Worm (Caenorhabditis elegans) whole organism, L1 larva: Measurements from ENCODE around the gene cec-1.

ENCODE experiments used
- F16B12.6 ChIP-seq: fragments of 150-350 bp; optimal IDR thresholded peaks from 2 replicates; lab custom pipeline; 2014; ENCODE audit warnings: missing biosample characterization, missing genetic modification characterization
- aha-1 ChIP-seq: fragments of 150-350 bp; optimal IDR thresholded peaks from 2 replicates; lab custom pipeline; 2014; ENCODE audit warnings: missing biosample characterization, missing genetic modification characterization
- alr-1 ChIP-seq: fragments of 200-800 bp; sonication (Bioruptor generic); optimal IDR thresholded peaks from 2 replicates; lab custom pipeline; 2018; ENCODE audit warnings: borderline replicate concordance, mild to moderate bottlenecking, missing genetic modification characterization, missing compliant biosample characterization
- aly-2 ChIP-seq: fragments of 150-350 bp; optimal IDR thresholded peaks from 2 replicates; lab custom pipeline; 2014; ENCODE audit warnings: missing biosample characterization, missing genetic modification characterization
- ama-1 ChIP-seq: fragments of 150-350 bp; optimal IDR thresholded peaks from 2 replicates; lab custom pipeline; 2014
- ceh-63 ChIP-seq: fragments of 200-800 bp; sonication (Bioruptor generic); optimal IDR thresholded peaks from 2 replicates; lab custom pipeline; 2018; ENCODE audit warnings: mild to moderate bottlenecking, missing genetic modification characterization, missing compliant biosample characterization
- ceh-8 ChIP-seq: fragments of 200-800 bp; sonication (Bioruptor generic); optimal IDR thresholded peaks from 2 replicates; lab custom pipeline; 2018; ENCODE audit warnings: mild to moderate bottlenecking, missing genetic modification characterization, moderate library complexity, missing compliant biosample characterization
- ces-1 ChIP-seq: fragments of 150-350 bp; optimal IDR thresholded peaks from 2 replicates; lab custom pipeline; 2014; ENCODE audit warnings: missing biosample characterization, missing genetic modification reagents, missing genetic modification characterization
- dpl-1 ChIP-seq, 3 experiments: fragments of 150-350 bp in 2 of 3; sonication (generic microtip) in 1 of 3; optimal IDR thresholded peaks; 2 replicates each; lab custom pipeline; 2014 to 2017; ENCODE audit warnings: missing biosample characterization in 3 of 3, missing genetic modification characterization in 3 of 3, missing genetic modification reagents in 3 of 3
- efl-1 ChIP-seq, 4 experiments: fragments of 150-350 bp; optimal IDR thresholded peaks in 3 of 4; peaks in 1 of 4; 1 replicate in 1 of 4; 2 replicates in 3 of 4; lab custom pipeline; 2014; ENCODE audit warnings: missing biosample characterization in 2 of 4, missing genetic modification characterization in 2 of 4, missing genetic modification reagents in 2 of 4
- egl-27 ChIP-seq, 2 experiments: fragments of 150-350 bp in 1 of 2; sonication (generic microtip); optimal IDR thresholded peaks; 3 replicates each; lab custom pipeline; 2017 to 2018; ENCODE audit warnings: missing biosample characterization in 2 of 2, missing genetic modification characterization in 2 of 2, missing genetic modification reagents in 2 of 2
- ets-5 ChIP-seq: fragments of 200-800 bp; sonication (Bioruptor generic); IDR thresholded peaks from 2 replicates; pipeline ENCODE4 v1.3.6; 2022; ENCODE audit warnings: missing genetic modification characterization, missing compliant biosample characterization
- fkh-4 ChIP-seq: sonication (generic microtip); optimal IDR thresholded peaks from 2 replicates; lab custom pipeline; 2016; ENCODE audit warnings: missing compliant biosample characterization, missing genetic modification characterization, borderline replicate concordance
- fos-1 ChIP-seq: fragments of 150-350 bp; optimal IDR thresholded peaks from 2 replicates; lab custom pipeline; 2014; ENCODE audit warnings: missing biosample characterization, missing genetic modification characterization
- hlh-17 ChIP-seq: fragments of 200-800 bp; sonication (Bioruptor generic); optimal IDR thresholded peaks from 2 replicates; lab custom pipeline; 2018; ENCODE audit warnings: missing genetic modification characterization, mild to moderate bottlenecking, missing compliant biosample characterization, moderate library complexity, borderline replicate concordance
- hpl-2 ChIP-seq: fragments of 150-350 bp; optimal IDR thresholded peaks from 2 replicates; lab custom pipeline; 2014; ENCODE audit warnings: missing biosample characterization, missing genetic modification reagents, missing genetic modification characterization
- jun-1 ChIP-seq: fragments of 150-350 bp; optimal IDR thresholded peaks from 2 replicates; lab custom pipeline; 2014; ENCODE audit warnings: missing biosample characterization, missing genetic modification reagents, missing genetic modification characterization
- lin-13 ChIP-seq: fragments of 150-350 bp; optimal IDR thresholded peaks from 2 replicates; lab custom pipeline; 2014; ENCODE audit warnings: missing biosample characterization, missing genetic modification reagents, missing genetic modification characterization
- lin-15B ChIP-seq: fragments of 150-350 bp; sonication (generic microtip); optimal IDR thresholded peaks from 3 replicates; lab custom pipeline; 2014; ENCODE audit warnings: missing biosample characterization, missing genetic modification characterization
- lin-35 ChIP-seq, 2 experiments: fragments of 150-350 bp; optimal IDR thresholded peaks; 2 replicates each; lab custom pipeline; 2014; ENCODE audit warnings: missing biosample characterization in 2 of 2, missing genetic modification characterization in 2 of 2, missing genetic modification reagents in 2 of 2
- lsy-2 ChIP-seq, 2 experiments: fragments of 150-350 bp; optimal IDR thresholded peaks; 2 replicates each; lab custom pipeline; 2014; ENCODE audit warnings: missing biosample characterization in 2 of 2, missing genetic modification characterization in 2 of 2
- mep-1 ChIP-seq: fragments of 150-350 bp; optimal IDR thresholded peaks from 2 replicates; lab custom pipeline; 2014; ENCODE audit warnings: missing biosample characterization, missing genetic modification characterization
- nhr-12 ChIP-seq: sonication (generic microtip); optimal IDR thresholded peaks from 2 replicates; lab custom pipeline; 2017; ENCODE audit warnings: missing biosample characterization, missing genetic modification characterization
- nhr-28 ChIP-seq: fragments of 150-350 bp; optimal IDR thresholded peaks from 2 replicates; lab custom pipeline; 2014; ENCODE audit warnings: missing biosample characterization, missing genetic modification characterization
- nhr-47 ChIP-seq: sonication (generic microtip); optimal IDR thresholded peaks from 2 replicates; lab custom pipeline; 2016; ENCODE audit warnings: mild to moderate bottlenecking, missing genetic modification characterization, moderate library complexity, missing compliant biosample characterization
- nhr-71 ChIP-seq: sonication (generic microtip); optimal IDR thresholded peaks from 2 replicates; lab custom pipeline; 2016; ENCODE audit warnings: mild to moderate bottlenecking, missing genetic modification characterization, moderate library complexity, missing compliant biosample characterization
- nhr-90 ChIP-seq: sonication (generic microtip); optimal IDR thresholded peaks from 2 replicates; lab custom pipeline; 2016; ENCODE audit warnings: mild to moderate bottlenecking, missing genetic modification characterization, missing compliant biosample characterization; ENCODE audit not compliant: poor library complexity
- snpc-4 ChIP-seq: fragments of 150-350 bp; optimal IDR thresholded peaks from 2 replicates; lab custom pipeline; 2014; ENCODE audit warnings: missing biosample characterization, missing genetic modification characterization
- sptf-1 ChIP-seq: fragments of 150-350 bp; optimal IDR thresholded peaks from 2 replicates; lab custom pipeline; 2014; ENCODE audit warnings: missing biosample characterization, missing genetic modification characterization
- tbx-2 ChIP-seq: sonication (generic microtip); optimal IDR thresholded peaks from 2 replicates; lab custom pipeline; 2016; ENCODE audit warnings: missing genetic modification characterization, missing compliant biosample characterization
- tlp-1 ChIP-seq: fragments of 150-350 bp; optimal IDR thresholded peaks from 2 replicates; lab custom pipeline; 2014; ENCODE audit warnings: missing biosample characterization, missing genetic modification characterization
- xbp-1 ChIP-seq: sonication (generic microtip); optimal IDR thresholded peaks from 2 replicates; lab custom pipeline; 2016; ENCODE audit warnings: missing genetic modification characterization, missing compliant biosample characterization
- zag-1 ChIP-seq: fragments of 150-350 bp; optimal IDR thresholded peaks from 2 replicates; lab custom pipeline; 2014; ENCODE audit warnings: missing biosample characterization, missing genetic modification characterization
- ztf-11 ChIP-seq, 2 experiments: sonication (generic microtip); optimal IDR thresholded peaks; 2 replicates each; lab custom pipeline; 2016 to 2017; ENCODE audit warnings: missing genetic modification characterization in 2 of 2, missing biosample characterization in 1 of 2, missing compliant biosample characterization in 1 of 2
- ztf-4 ChIP-seq: fragments of 150-350 bp; optimal IDR thresholded peaks from 2 replicates; lab custom pipeline; 2014; ENCODE audit warnings: missing biosample characterization, missing genetic modification characterization

cec-1 gene

ce11 chrIII:8446940-8447403 lies 20.8 kb downstream of the cec-1 start, which contains the start of gene rpn-3 (continued):
- TF ChIP-seq ceh-8 (GFP tag; lab: Kevin White, UChicago) (peak; percentile 85), zag-1 (tag; lab: Kevin White, UChicago) (peak; percentile 63)

ce11 chrIII:8449160-8449807 lies 23.2 kb downstream of the cec-1 start, which contains the start of gene mrpl-32:
TSS of gene mrpl-32 (plus strand) at chrIII:8449757.
- TF ChIP-seq dpl-1 (GFP tag; optimal IDR thresholded peaks at IDR 0.05; lab: Kevin White, UChicago) (peak in 1 of 3 experiments; percentile 10), nhr-47 (tag; lab: Kevin White, UChicago) (peak; percentile 33), lsy-2 (tag; optimal IDR thresholded peaks at IDR 0.05; lab: Kevin White, UChicago) (peak; percentile 34 to 51), F16B12.6 (tag; lab: Kevin White, UChicago) (peak; percentile 45), ama-1 (lab: Kevin White, UChicago) (peak; percentile 82), fkh-4 (tag; lab: Kevin White, UChicago) (no peak), aly-2 (tag; lab: Kevin White, UChicago) (peak; percentile 73), nhr-71 (tag; lab: Kevin White, UChicago) (peak; percentile 29), ceh-63 (GFP tag; lab: Kevin White, UChicago) (no peak), efl-1 (optimal IDR thresholded peaks at IDR 0.05; lab: Kevin White, UChicago) (no peak), efl-1 (GFP tag; optimal IDR thresholded peaks at IDR 0.05 in 1 of 2; lab: Kevin White, UChicago) (peak; percentile 8 to 78), ces-1 (GFP tag; lab: Kevin White, UChicago) (no peak), jun-1 (tag; lab: Kevin White, UChicago) (no peak), nhr-90 (tag; lab: Kevin White, UChicago) (peak; percentile 25), lin-35 (GFP tag; optimal IDR thresholded peaks at IDR 0.05; lab: Kevin White, UChicago) (peak in 1 of 2 experiments; percentile 17), mep-1 (tag; lab: Kevin White, UChicago) (peak; percentile 10)

- no peak for TF ChIP-seq lin-15B (tag; lab: Kevin White, UChicago)
- no peak for TF ChIP-seq efl-1 (optimal IDR thresholded peaks at IDR 0.05; lab: Kevin White, UChicago)
- TF ChIP-seq efl-1 (GFP tag; optimal IDR thresholded peaks at IDR 0.05 in 1 of 2; lab: Kevin White, UChicago) = peak in 1 of 2 experiments; percentile 91
- TF ChIP-seq mep-1 (tag; lab: Kevin White, UChicago) = peak; percentile 32
- TF ChIP-seq xbp-1 = no peak
- TF ChIP-seq zag-1 (tag; lab: Kevin White, UChicago) = no peak
- no peak for TF ChIP-seq nhr-28 (tag; lab: Kevin White, UChicago)
- TF ChIP-seq ceh-8 (GFP tag; lab: Kevin White, UChicago) = no peak
- no peak for TF ChIP-seq fos-1 (tag; lab: Kevin White, UChicago)
- TF ChIP-seq nhr-90 (tag; lab: Kevin White, UChicago) = no peak
- TF ChIP-seq ama-1 (lab: Kevin White, UChicago) = peak; percentile 8
- TF ChIP-seq ets-5 (GFP tag; lab: Robert Waterston, UW) = no peak
- TF ChIP-seq ztf-4 (tag; lab: Kevin White, UChicago) = peak; percentile 14
- peak in 1 of 2 experiments; percentile 1 for TF ChIP-seq ztf-11 (tag; optimal IDR thresholded peaks at IDR 0.05; lab: Kevin White, UChicago)
- TF ChIP-seq aly-2 (tag; lab: Kevin White, UChicago) = no peak
These were observed 24.4 kb downstream of the cec-1 start for ce11 chrIII:8450494-8450893.

- no peak for TF ChIP-seq snpc-4 (tag; lab: Kevin White, UChicago)
- no peak for TF ChIP-seq alr-1
- no peak for TF ChIP-seq aly-2 (tag; lab: Kevin White, UChicago)
- TF ChIP-seq aha-1 (tag; lab: Kevin White, UChicago) = no peak
- no peak for TF ChIP-seq lin-13 (GFP tag; lab: Kevin White, UChicago)
- TF ChIP-seq hpl-2 (GFP tag; lab: Kevin White, UChicago) = no peak
- no peak for TF ChIP-seq egl-27 (tag; optimal IDR thresholded peaks at IDR 0.05; lab: Kevin White, UChicago)
- TF ChIP-seq sptf-1 (tag; lab: Kevin White, UChicago) = no peak
- TF ChIP-seq ceh-8 (GFP tag; lab: Kevin White, UChicago) = no peak
- no peak for TF ChIP-seq hlh-17
- no peak for TF ChIP-seq nhr-12
- no peak for TF ChIP-seq tlp-1 (tag; lab: Kevin White, UChicago)
- TF ChIP-seq tbx-2 (tag; lab: Kevin White, UChicago) = no peak
These were observed 25.0 kb downstream of the cec-1 start for ce11 chrIII:8451181-8451580.
